Fruit fly (Drosophila melanogaster) whole organism, embryonic: ENCODE results near the gene CG5790.

Experiments
- Asciz ChIP-seq: fragments of 200-800 bp; sonication (Bioruptor generic); optimal IDR thresholded peaks from 2 replicates; lab custom pipeline; 2017; ENCODE audit warnings: missing biosample characterization, mild to moderate bottlenecking, missing genetic modification characterization, missing genetic modification reagents
- Bdp1 ChIP-seq: fragments of 200-800 bp; sonication (Bioruptor generic); optimal IDR thresholded peaks from 3 replicates; lab custom pipeline; 2016; ENCODE audit warnings: missing biosample characterization, missing genetic modification characterization
- C15 ChIP-seq: fragments of 200-800 bp; sonication (Bioruptor generic); IDR thresholded peaks from 3 replicates; pipeline ENCODE4 v1.3.6; 2022; ENCODE audit warnings: missing biosample characterization, missing genetic modification characterization
- CG10267 ChIP-seq: fragments of 200-800 bp; sonication (Bioruptor generic); optimal IDR thresholded peaks from 2 replicates; lab custom pipeline; 2018; ENCODE audit warnings: missing biosample characterization, mild to moderate bottlenecking, missing genetic modification characterization, moderate library complexity
- CG10366 ChIP-seq: fragments of 200-800 bp; sonication (Bioruptor generic); IDR thresholded peaks from 2 replicates; pipeline ENCODE4 v1.3.6; 2022; ENCODE audit warnings: missing biosample characterization, missing genetic modification characterization
- CG10979 ChIP-seq: fragments of 200-800 bp; sonication (Bioruptor generic); optimal IDR thresholded peaks from 2 replicates; lab custom pipeline; 2018; ENCODE audit warnings: missing biosample characterization, mild to moderate bottlenecking, missing genetic modification characterization, moderate library complexity
- CG11085 ChIP-seq: fragments of 200-800 bp; sonication (Bioruptor generic); IDR thresholded peaks from 2 replicates; pipeline ENCODE4 v1.3.6; 2022; ENCODE audit warnings: missing biosample characterization, missing genetic modification characterization
- CG12236 ChIP-seq: fragments of 200-800 bp; sonication (Bioruptor generic); optimal IDR thresholded peaks from 2 replicates; lab custom pipeline; 2016; ENCODE audit warnings: missing biosample characterization, missing genetic modification characterization
- CG17359 ChIP-seq: fragments of 200-800 bp; sonication (Bioruptor generic); optimal IDR thresholded peaks from 3 replicates; lab custom pipeline; 2018; ENCODE audit warnings: missing biosample characterization, mild to moderate bottlenecking, missing genetic modification characterization, moderate library complexity
- CG17612 ChIP-seq: fragments of 200-800 bp; sonication (Bioruptor generic); IDR thresholded peaks from 2 replicates; pipeline ENCODE4 v1.3.6; 2022; ENCODE audit warnings: missing biosample characterization, missing genetic modification characterization
- CG3281 ChIP-seq: fragments of 200-800 bp; sonication (Bioruptor generic); optimal IDR thresholded peaks from 3 replicates; lab custom pipeline; 2017; ENCODE audit warnings: missing biosample characterization, mild to moderate bottlenecking, missing genetic modification characterization
- CG4282 ChIP-seq: fragments of 200-800 bp; sonication (Bioruptor generic); optimal IDR thresholded peaks from 2 replicates; lab custom pipeline; 2016; ENCODE audit warnings: missing biosample characterization, missing genetic modification characterization
- CG4404 ChIP-seq: fragments of 200-800 bp; sonication (Bioruptor generic); IDR thresholded peaks from 2 replicates; pipeline ENCODE4 v1.3.6; 2022; ENCODE audit warnings: missing biosample characterization, missing genetic modification characterization
- CG5245 ChIP-seq: fragments of 200-800 bp; sonication (Bioruptor generic); optimal IDR thresholded peaks from 3 replicates; lab custom pipeline; 2016; ENCODE audit warnings: missing biosample characterization, missing genetic modification characterization
- CG6175 ChIP-seq: fragments of 200-800 bp; sonication (Bioruptor generic); IDR thresholded peaks from 3 replicates; pipeline ENCODE4 v1.3.6; 2022; ENCODE audit warnings: missing biosample characterization, missing genetic modification characterization
- CG6254 ChIP-seq: fragments of 200-800 bp; sonication (Bioruptor generic); optimal IDR thresholded peaks from 3 replicates; lab custom pipeline; 2017; ENCODE audit warnings: mild to moderate bottlenecking, missing biosample characterization, missing genetic modification reagents, missing genetic modification characterization
- CG6765 ChIP-seq: fragments of 200-800 bp; sonication (Bioruptor generic); optimal IDR thresholded peaks from 3 replicates; lab custom pipeline; 2017; ENCODE audit warnings: missing biosample characterization, mild to moderate bottlenecking, missing genetic modification characterization
- CG8478 ChIP-seq: fragments of >200 bp; optimal IDR thresholded peaks from 2 replicates; lab custom pipeline; 2018
- CG9437 ChIP-seq: fragments of 200-800 bp; sonication (Bioruptor generic); optimal IDR thresholded peaks from 2 replicates; lab custom pipeline; 2018; ENCODE audit warnings: missing biosample characterization, mild to moderate bottlenecking, missing genetic modification characterization
- Dfd ChIP-seq, 2 experiments: fragments of >200 bp; optimal IDR thresholded peaks; 2 replicates each; lab custom pipeline; 2017; ENCODE audit warnings: missing biosample characterization in 2 of 2, missing genetic modification characterization in 2 of 2
- Dll ChIP-seq: fragments of 200-800 bp; sonication (Bioruptor generic); IDR thresholded peaks from 4 replicates; pipeline ENCODE4 v1.3.6; 2022; ENCODE audit warnings: missing biosample characterization, missing genetic modification characterization; ENCODE audit not compliant: partially characterized antibody
- Dp ChIP-seq: fragments of 200-800 bp; sonication (Bioruptor generic); optimal IDR thresholded peaks from 2 replicates; lab custom pipeline; 2018; ENCODE audit warnings: missing biosample characterization, mild to moderate bottlenecking, missing genetic modification characterization, moderate library complexity
- ERR ChIP-seq: fragments of 200-800 bp; sonication (Bioruptor generic); optimal IDR thresholded peaks from 2 replicates; lab custom pipeline; 2016; ENCODE audit warnings: missing biosample characterization, missing genetic modification characterization
- Fer3 ChIP-seq: fragments of 200-800 bp; sonication (Bioruptor generic); optimal IDR thresholded peaks from 2 replicates; lab custom pipeline; 2018; ENCODE audit warnings: missing biosample characterization, mild to moderate bottlenecking, missing genetic modification characterization, moderate library complexity
- Gug ChIP-seq: fragments of 200-800 bp; sonication (Bioruptor generic); IDR thresholded peaks from 4 replicates; pipeline ENCODE4 v1.3.6; 2022; ENCODE audit warnings: missing biosample characterization, missing genetic modification characterization
- Hr51 ChIP-seq, 2 experiments: fragments of 200-800 bp; sonication (Bioruptor generic); optimal IDR thresholded peaks; 2 replicates in 1 of 2; 3 replicates in 1 of 2; lab custom pipeline; 2016 to 2018; ENCODE audit warnings: missing biosample characterization in 2 of 2, missing genetic modification characterization in 2 of 2, mild to moderate bottlenecking in 1 of 2, moderate library complexity in 1 of 2
- Mrtf ChIP-seq: fragments of 200-800 bp; sonication (Bioruptor generic); IDR thresholded peaks from 3 replicates; pipeline ENCODE4 v1.3.6; 2022; ENCODE audit warnings: missing biosample characterization, missing genetic modification characterization
- Scr ChIP-seq: fragments of 200-800 bp; sonication (Bioruptor generic); IDR thresholded peaks from 2 replicates; pipeline ENCODE4 v1.3.6; 2022; ENCODE audit warnings: missing biosample characterization, missing genetic modification characterization; ENCODE audit not compliant: partially characterized antibody
- Sox102F ChIP-seq: fragments of 200-800 bp; sonication (Bioruptor generic); optimal IDR thresholded peaks from 2 replicates; lab custom pipeline; 2018; ENCODE audit warnings: missing biosample characterization, mild to moderate bottlenecking, missing genetic modification characterization, moderate library complexity
- ab ChIP-seq: fragments of 200-800 bp; sonication (Bioruptor generic); optimal IDR thresholded peaks from 2 replicates; lab custom pipeline; 2016; ENCODE audit warnings: missing biosample characterization, missing genetic modification characterization
- bab2 ChIP-seq: fragments of 200-800 bp; sonication (Bioruptor generic); optimal IDR thresholded peaks from 2 replicates; lab custom pipeline; 2016; ENCODE audit warnings: missing biosample characterization, missing genetic modification characterization
- bigmax ChIP-seq: fragments of 200-800 bp; sonication (Bioruptor generic); optimal IDR thresholded peaks from 2 replicates; lab custom pipeline; 2018; ENCODE audit warnings: missing biosample characterization, mild to moderate bottlenecking, missing genetic modification characterization
- br ChIP-seq: fragments of >200 bp; optimal IDR thresholded peaks from 2 replicates; lab custom pipeline; 2017
- btn ChIP-seq: fragments of 200-800 bp; sonication (Bioruptor generic); optimal IDR thresholded peaks from 2 replicates; lab custom pipeline; 2016; ENCODE audit warnings: missing biosample characterization, missing genetic modification characterization
- cg ChIP-seq: fragments of 200-800 bp; sonication (Bioruptor generic); optimal IDR thresholded peaks from 3 replicates; lab custom pipeline; 2019; ENCODE audit warnings: missing biosample characterization, mild to moderate bottlenecking, missing genetic modification characterization, moderate library complexity
- chn ChIP-seq: fragments of 200-800 bp; sonication (Bioruptor generic); optimal IDR thresholded peaks from 2 replicates; lab custom pipeline; 2016; ENCODE audit warnings: missing biosample characterization, missing genetic modification characterization
- dati ChIP-seq: fragments of 200-800 bp; sonication (Bioruptor generic); IDR thresholded peaks from 2 replicates; pipeline ENCODE4 v1.3.6; 2022; ENCODE audit warnings: missing biosample characterization, missing genetic modification characterization
- dpn ChIP-seq, 2 experiments: fragments of 200-800 bp; sonication (Bioruptor generic); optimal IDR thresholded peaks; 3 replicates each; lab custom pipeline; 2016; ENCODE audit warnings: missing biosample characterization in 2 of 2, missing genetic modification characterization in 2 of 2
- emc ChIP-seq: fragments of 200-800 bp; sonication (Bioruptor generic); optimal IDR thresholded peaks from 2 replicates; lab custom pipeline; 2016; ENCODE audit warnings: missing biosample characterization, missing genetic modification characterization
- h ChIP-seq: fragments of >200 bp; optimal IDR thresholded peaks from 2 replicates; lab custom pipeline; 2017
- hth ChIP-seq: fragments of >200 bp; optimal IDR thresholded peaks from 2 replicates; lab custom pipeline; 2017; ENCODE audit warnings: inconsistent platforms
- maf-S ChIP-seq: fragments of 200-800 bp; sonication (Bioruptor generic); optimal IDR thresholded peaks from 2 replicates; lab custom pipeline; 2016; ENCODE audit warnings: missing biosample characterization, missing genetic modification characterization
- nerfin-1 ChIP-seq: fragments of 200-800 bp; sonication (Bioruptor generic); optimal IDR thresholded peaks from 3 replicates; lab custom pipeline; 2019; ENCODE audit warnings: missing biosample characterization, mild to moderate bottlenecking, missing genetic modification characterization, moderate library complexity
- pho ChIP-seq: fragments of 200-800 bp; sonication (Bioruptor generic); optimal IDR thresholded peaks from 2 replicates; lab custom pipeline; 2016; ENCODE audit warnings: missing biosample characterization, missing genetic modification characterization
- repo ChIP-seq: fragments of 200-800 bp; sonication (Bioruptor generic); optimal IDR thresholded peaks from 2 replicates; lab custom pipeline; 2016; ENCODE audit warnings: missing biosample characterization, missing genetic modification characterization
- row ChIP-seq: fragments of 200-800 bp; sonication (Bioruptor generic); IDR thresholded peaks from 3 replicates; pipeline ENCODE4 v1.3.6; 2022; ENCODE audit warnings: missing biosample characterization, missing genetic modification characterization
- run ChIP-seq: fragments of 200-800 bp; sonication (Bioruptor generic); optimal IDR thresholded peaks from 3 replicates; lab custom pipeline; 2018; ENCODE audit warnings: missing biosample characterization, mild to moderate bottlenecking, missing genetic modification characterization
- scrt ChIP-seq: fragments of 200-800 bp; sonication (Bioruptor generic); optimal IDR thresholded peaks from 2 replicates; lab custom pipeline; 2018; ENCODE audit warnings: missing biosample characterization, mild to moderate bottlenecking, missing genetic modification characterization, moderate library complexity
- sd ChIP-seq: fragments of 200-800 bp; sonication (Bioruptor generic); optimal IDR thresholded peaks from 3 replicates; lab custom pipeline; 2018; ENCODE audit warnings: missing biosample characterization, mild to moderate bottlenecking, missing genetic modification characterization, moderate library complexity
- sima ChIP-seq: fragments of 200-800 bp; sonication (Bioruptor generic); optimal IDR thresholded peaks from 2 replicates; lab custom pipeline; 2016; ENCODE audit warnings: missing biosample characterization, missing genetic modification characterization
- slou ChIP-seq: fragments of 200-800 bp; sonication (Bioruptor generic); optimal IDR thresholded peaks from 3 replicates; lab custom pipeline; 2016; ENCODE audit warnings: missing biosample characterization, missing genetic modification characterization
- tll ChIP-seq, 2 experiments: fragments of 200-800 bp in 1 of 2; fragments of >200 bp in 1 of 2; sonication (Bioruptor generic) in 1 of 2; optimal IDR thresholded peaks; 2 replicates each; lab custom pipeline; 2017 to 2019; ENCODE audit warnings: missing biosample characterization in 2 of 2, missing genetic modification characterization in 2 of 2, mild to moderate bottlenecking in 1 of 2, moderate library complexity in 1 of 2

Gene CG5790

DNA sequence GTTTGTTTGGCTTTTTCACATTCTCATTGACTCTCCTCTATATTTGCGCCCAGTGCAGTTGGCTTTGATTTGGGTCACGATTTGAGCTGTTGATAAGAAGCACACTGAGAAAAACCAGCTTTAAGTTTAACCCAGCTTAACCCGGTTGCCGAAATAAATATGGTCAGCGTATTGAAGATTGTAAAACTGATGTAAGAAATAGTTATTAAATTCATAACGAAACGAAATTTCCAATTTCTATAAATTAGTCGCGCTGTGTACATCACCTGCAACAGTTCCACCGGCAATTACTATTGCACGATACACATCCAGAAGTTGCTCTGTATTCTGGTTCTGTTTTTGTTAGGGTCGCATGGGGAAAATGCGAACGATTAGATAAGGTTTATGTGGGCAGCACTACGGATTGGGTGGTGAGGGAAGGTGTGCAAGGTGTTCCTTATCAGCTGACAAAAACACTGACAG is 30.5 kb downstream of the CG5790 start (continued):
- TF ChIP-seq row (GFP tag; lab: Robert Waterston, UW) = peak; percentile 91
- TF ChIP-seq ab (GFP tag; lab: Kevin White, UChicago) = peak; percentile 47
- peak; percentile 66 for TF ChIP-seq sd
- TF ChIP-seq CG10267 (tag; lab: Kevin White, UChicago) = peak; percentile 73
- no peak for TF ChIP-seq Dp (GFP tag; lab: Kevin White, UChicago)
- TF ChIP-seq br (lab: Kevin White, UChicago) = no peak
- TF ChIP-seq pho (GFP tag; lab: Kevin White, UChicago) = peak; percentile 58
- peak; percentile 38 for TF ChIP-seq run (tag; lab: Kevin White, UChicago)
- TF ChIP-seq Sox102F = peak; percentile 91
- TF ChIP-seq Asciz (GFP tag; lab: Kevin White, UChicago) = peak; percentile 86
- TF ChIP-seq sima (GFP tag; lab: Kevin White, UChicago) = peak; percentile 45
- peak; percentile 63 for TF ChIP-seq CG4404 (GFP tag; lab: Robert Waterston, UW)
- peak; percentile 85 for TF ChIP-seq bab2
- peak; percentile 93 for TF ChIP-seq CG17359 (tag; lab: Kevin White, UChicago)
- TF ChIP-seq Hr51 (GFP tag; optimal IDR thresholded peaks at IDR 0.05; lab: Kevin White, UChicago) = peak; percentile 50 to 87
- peak; percentile 61 for TF ChIP-seq scrt (GFP tag; lab: Kevin White, UChicago)
- peak; percentile 76 for TF ChIP-seq nerfin-1 (tag; lab: Kevin White, UChicago)
- no peak for TF ChIP-seq Scr (GFP tag; lab: Robert Waterston, UW)
- TF ChIP-seq CG5245 = peak; percentile 85
- peak; percentile 77 for TF ChIP-seq btn (GFP tag; lab: Kevin White, UChicago)
- TF ChIP-seq hth (lab: Kevin White, UChicago) = no peak
- peak; percentile 82 to 86 for TF ChIP-seq dpn (GFP tag; optimal IDR thresholded peaks at IDR 0.05; lab: Kevin White, UChicago)
- peak; percentile 61 for TF ChIP-seq CG3281 (GFP tag; lab: Kevin White, UChicago)
- peak; percentile 61 for TF ChIP-seq maf-S (GFP tag; lab: Kevin White, UChicago)
- peak; percentile 76 for TF ChIP-seq Fer3 (tag; lab: Kevin White, UChicago)
- TF ChIP-seq Gug (GFP tag; lab: Robert Waterston, UW) = peak; percentile 79
- peak; percentile 64 for TF ChIP-seq repo
- peak; percentile 13 for TF ChIP-seq cg (GFP tag; lab: Kevin White, UChicago)
- 0 out of 2 replicates have a peak, but pooled peaks have one; percentile 28 for TF ChIP-seq CG11085 (GFP tag; lab: Robert Waterston, UW)
- peak; percentile 74 for TF ChIP-seq CG6254 (GFP tag; lab: Kevin White, UChicago)
- peak; percentile 76; the same call in 1 of the 3 replicates for TF ChIP-seq Mrtf (GFP tag; lab: Robert Waterston, UW)
- peak; percentile 56 for TF ChIP-seq Bdp1 (GFP tag; lab: Kevin White, UChicago)
- TF ChIP-seq bigmax (GFP tag; lab: Kevin White, UChicago) = no peak
- TF ChIP-seq CG6765 (GFP tag; lab: Kevin White, UChicago) = peak; percentile 16
- 0 out of 3 replicates have a peak, but pooled peaks have one; percentile 51 for TF ChIP-seq C15
- no peak; the same call in 1 of the 2 replicates for TF ChIP-seq CG17612
- TF ChIP-seq h = no peak
- no peak for TF ChIP-seq Dll (GFP tag; lab: Robert Waterston, UW)
- TF ChIP-seq ERR = peak; percentile 33
- TF ChIP-seq tll (GFP tag; optimal IDR thresholded peaks at IDR 0.05; lab: Kevin White, UChicago) = no peak
- TF ChIP-seq CG12236 = peak; percentile 76
- peak; percentile 67 for TF ChIP-seq CG9437 (GFP tag; lab: Kevin White, UChicago)
- TF ChIP-seq CG10366 (GFP tag; lab: Robert Waterston, UW) = peak; percentile 89
- peak; percentile 89 for TF ChIP-seq CG10979 (tag; lab: Kevin White, UChicago)
- TF ChIP-seq CG8478 (lab: Kevin White, UChicago) = no peak
- TF ChIP-seq CG4282 = peak; percentile 61
- TF ChIP-seq Dfd (GFP tag; optimal IDR thresholded peaks at IDR 0.05; lab: Kevin White, UChicago) = no peak
- no peak for TF ChIP-seq emc (GFP tag; lab: Kevin White, UChicago)
- TF ChIP-seq CG6175 (GFP tag; lab: Robert Waterston, UW) = peak; percentile 49; the same call in 1 of the 3 replicates
- TF ChIP-seq slou (GFP tag; lab: Kevin White, UChicago) = peak; percentile 18
- TF ChIP-seq chn (GFP tag; lab: Kevin White, UChicago) = peak; percentile 88
- peak; percentile 80 for TF ChIP-seq dati (GFP tag; lab: Robert Waterston, UW)
